Fruit fly (Drosophila melanogaster): Measurements from ENCODE around the gene Cdc14.

DNA sequence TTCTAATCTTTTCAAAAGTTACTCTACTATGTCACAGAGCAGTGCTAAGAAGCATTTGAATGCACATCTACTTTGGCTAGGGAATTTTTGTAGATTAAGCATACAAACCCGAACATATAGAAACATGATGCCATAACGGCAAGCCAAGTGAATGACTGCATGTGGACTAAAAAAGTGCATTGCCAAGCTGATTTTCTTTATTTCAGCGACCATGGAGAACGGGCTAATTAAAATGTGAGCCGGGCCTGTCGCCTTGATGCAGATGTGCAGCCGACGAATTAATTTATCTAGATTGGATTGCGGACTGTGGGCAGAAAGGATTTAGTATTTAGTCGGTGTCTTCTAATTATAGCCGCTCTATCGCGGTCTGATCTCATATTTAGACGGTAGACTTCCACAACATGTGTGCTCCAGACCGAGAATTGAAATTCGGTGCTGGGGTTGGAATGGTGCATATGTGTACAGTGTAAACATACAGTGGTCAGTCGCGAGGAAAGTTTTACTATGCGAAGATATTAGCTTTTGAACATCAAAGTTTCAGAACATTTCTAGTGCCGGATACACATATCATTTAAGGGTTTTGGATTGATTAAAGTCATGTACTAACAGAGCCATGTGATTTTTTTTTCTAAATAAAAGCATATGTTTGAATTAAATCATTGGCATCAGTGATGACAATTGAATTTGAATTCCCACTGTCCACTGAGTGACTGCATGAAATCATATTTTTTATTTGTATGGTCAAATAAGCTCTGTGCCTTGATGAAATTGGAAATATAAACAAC lies 2.2 kb upstream of the Cdc14 start:
- no peak for TF ChIP-seq h (optimal IDR thresholded peaks at IDR 0.05)
- TF ChIP-seq Myc (optimal IDR thresholded peaks at IDR 0.05) = no peak
- no peak for TF ChIP-seq ttk (optimal IDR thresholded peaks at IDR 0.05)
